Worm (Caenorhabditis elegans) whole organism, mixed stage, embryonic: ENCODE results near the gene T11G6.2.

ENCODE experiments used
- nhr-28 ChIP-seq: fragments of 150-350 bp; optimal IDR thresholded peaks from 2 replicates; lab custom pipeline; 2014; ENCODE audit warnings: missing biosample characterization, missing genetic modification characterization
- unc-120 ChIP-seq: sonication (generic microtip); optimal IDR thresholded peaks from 2 replicates; lab custom pipeline; 2017; ENCODE audit warnings: missing genetic modification characterization, missing compliant biosample characterization; ENCODE audit not compliant: poor library complexity, severe bottlenecking
- ztf-11 ChIP-seq: fragments of 150-350 bp; optimal IDR thresholded peaks from 2 replicates; lab custom pipeline; 2014; ENCODE audit warnings: missing biosample characterization, missing genetic modification characterization

DNA sequence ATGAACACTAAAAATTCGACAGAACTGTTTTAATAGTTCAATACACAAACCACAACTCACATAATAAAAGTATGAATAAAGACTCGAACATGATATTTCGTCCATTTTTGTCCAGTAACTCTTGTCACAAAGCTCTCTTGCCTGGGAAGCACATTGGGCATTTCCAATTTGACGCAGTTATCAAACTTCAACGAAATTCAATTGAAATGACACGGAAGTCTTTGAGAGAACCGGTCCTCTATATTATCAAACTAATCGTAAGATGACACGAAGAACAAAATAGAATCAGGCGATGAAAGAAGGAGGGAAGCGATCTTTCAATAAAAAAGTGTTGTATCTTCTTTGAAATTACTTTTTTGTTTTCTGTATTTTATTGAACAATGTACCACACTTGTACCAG lies 3.2 kb downstream of the T11G6.2 start, which contains the start of gene T11G6.3:
- TF ChIP-seq ztf-11 (tag; lab: Kevin White, UChicago) = no peak
- TF ChIP-seq nhr-28 = no peak
- no peak for TF ChIP-seq unc-120 (tag; lab: Kevin White, UChicago)
